Fruit fly (Drosophila melanogaster) whole organism, prepupa: ENCODE measurements around the gene mad2.

ENCODE experiments used
- CG3919 ChIP-seq: fragments of 200-800 bp; sonication (Bioruptor generic); optimal IDR thresholded peaks from 3 replicates; lab custom pipeline; 2016; ENCODE audit warnings: missing biosample characterization, missing genetic modification characterization
- Eip78C ChIP-seq: fragments of 200-800 bp; sonication (Bioruptor generic); peaks from one replicate; lab custom pipeline; 2016; ENCODE audit warnings: missing biosample characterization, missing genetic modification characterization

DNA sequence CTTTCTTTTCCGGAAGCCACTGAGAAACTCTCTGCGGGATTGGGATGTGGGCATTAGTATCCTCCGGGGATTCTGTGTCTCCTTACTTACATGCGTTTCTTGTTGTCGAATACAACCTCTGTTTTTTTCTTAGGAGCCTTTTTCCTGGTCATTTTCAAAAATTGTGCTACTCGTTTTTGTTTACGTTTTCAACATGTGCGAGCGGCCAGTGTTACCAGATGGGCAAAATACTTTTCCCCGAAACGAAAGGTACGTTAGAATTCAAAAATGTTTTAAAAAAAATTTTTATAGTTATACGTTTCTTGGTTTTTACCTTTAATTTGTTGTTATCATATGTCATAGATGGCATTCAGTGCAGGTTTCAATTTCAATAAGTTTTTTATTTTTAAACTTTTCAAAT lies 35.8 kb downstream of the mad2 start, which contains the start of gene vito:
- no peak for TF ChIP-seq CG3919 (GFP tag; lab: Kevin White, UChicago)
- TF ChIP-seq Eip78C: no peak
